Worm (Caenorhabditis elegans) whole organism, late embryonic: Measurements from ENCODE around the gene T20D4.10.

Experiments used
- ama-1 ChIP-seq: fragments of 150-350 bp; optimal IDR thresholded peaks from 2 replicates; lab custom pipeline; 2014
- ceh-30 ChIP-seq: fragments of 150-350 bp; optimal IDR thresholded peaks from 2 replicates; lab custom pipeline; 2014; ENCODE audit warnings: missing biosample characterization, missing genetic modification characterization
- ceh-6 ChIP-seq: fragments of 200-800 bp; sonication (Bioruptor generic); optimal IDR thresholded peaks from 2 replicates; lab custom pipeline; 2018; ENCODE audit warnings: mild to moderate bottlenecking, missing genetic modification characterization, missing compliant biosample characterization
- che-1 ChIP-seq: sonication (generic microtip); optimal IDR thresholded peaks from 2 replicates; lab custom pipeline; 2016; ENCODE audit warnings: mild to moderate bottlenecking, missing genetic modification characterization, missing compliant biosample characterization
- dve-1 ChIP-seq: sonication (generic microtip); optimal IDR thresholded peaks from 2 replicates; lab custom pipeline; 2017; ENCODE audit warnings: antibody characterized with exemption, mild to moderate bottlenecking, missing genetic modification characterization, missing compliant biosample characterization
- elt-2 ChIP-seq: sonication (generic microtip); optimal IDR thresholded peaks from 2 replicates; lab custom pipeline; 2016; ENCODE audit warnings: missing genetic modification reagents, missing genetic modification characterization, missing compliant biosample characterization
- eyg-1 ChIP-seq: sonication (generic microtip); optimal IDR thresholded peaks from 2 replicates; lab custom pipeline; 2016; ENCODE audit warnings: missing genotype, missing genetic modification characterization, missing compliant biosample characterization
- gmeb-2 ChIP-seq: sonication (generic microtip); optimal IDR thresholded peaks from 2 replicates; lab custom pipeline; 2016; ENCODE audit warnings: missing genetic modification characterization, inconsistent platforms, missing compliant biosample characterization
- nhr-11 ChIP-seq: fragments of 150-350 bp; optimal IDR thresholded peaks from 2 replicates; lab custom pipeline; 2014; ENCODE audit warnings: missing biosample characterization, missing genetic modification characterization
- pha-4 ChIP-seq: fragments of 150-350 bp; optimal IDR thresholded peaks from 2 replicates; lab custom pipeline; 2018; ENCODE audit warnings: missing biosample characterization, missing genetic modification reagents, missing genetic modification characterization
- pqm-1 ChIP-seq: sonication (generic microtip); optimal IDR thresholded peaks from 2 replicates; lab custom pipeline; 2016; ENCODE audit warnings: missing genetic modification characterization, missing compliant biosample characterization
- unc-86 ChIP-seq: sonication (generic microtip); optimal IDR thresholded peaks from 2 replicates; lab custom pipeline; 2016; ENCODE audit warnings: missing genetic modification characterization, missing compliant biosample characterization

- TF ChIP-seq dve-1 (tag; lab: Kevin White, UChicago) = no peak
- no peak for TF ChIP-seq ceh-30
- TF ChIP-seq pha-4 (tag; lab: Kevin White, UChicago) = no peak
- no peak for TF ChIP-seq unc-86
- TF ChIP-seq elt-2 = no peak
- no peak for TF ChIP-seq ceh-6
- no peak for TF ChIP-seq pqm-1 (tag; lab: Kevin White, UChicago)
- no peak for TF ChIP-seq che-1 (tag; lab: Kevin White, UChicago)
- TF ChIP-seq gmeb-2 (tag; lab: Kevin White, UChicago) = no peak
- no peak for TF ChIP-seq nhr-11 (tag; lab: Kevin White, UChicago)
- no peak for TF ChIP-seq ama-1 (lab: Kevin White, UChicago)
- no peak for TF ChIP-seq eyg-1
These were observed 28.6 kb downstream of the T20D4.10 start, which contains the start of gene srab-20 for ce11 chrV:3428697-3429096.
